Worm (Caenorhabditis elegans) whole organism, early embryonic: Measurements from ENCODE around the gene C06E1.1.

Experiments
- B0310.2 ChIP-seq: sonication (generic microtip); optimal IDR thresholded peaks from 2 replicates; lab custom pipeline; 2016; ENCODE audit warnings: mild to moderate bottlenecking, missing genetic modification characterization, missing compliant biosample characterization
- F13C5.2 ChIP-seq: sonication (generic microtip); optimal IDR thresholded peaks from 2 replicates; lab custom pipeline; 2017; ENCODE audit warnings: mild to moderate bottlenecking, missing genetic modification characterization, inconsistent platforms, missing compliant biosample characterization
- ama-1 ChIP-seq: fragments of 150-350 bp; optimal IDR thresholded peaks from 2 replicates; lab custom pipeline; 2014
- ceh-13 ChIP-seq: fragments of 200-800 bp; sonication (Bioruptor generic); optimal IDR thresholded peaks from 2 replicates; lab custom pipeline; 2018; ENCODE audit warnings: mild to moderate bottlenecking, missing genetic modification characterization, missing compliant biosample characterization
- hmbx-1 ChIP-seq: sonication (generic microtip); optimal IDR thresholded peaks from 2 replicates; lab custom pipeline; 2016; ENCODE audit warnings: mild to moderate bottlenecking, missing genetic modification characterization, missing compliant biosample characterization
- pes-1 ChIP-seq: fragments of 200-800 bp; sonication (Bioruptor generic); IDR thresholded peaks from 2 replicates; pipeline ENCODE4 v1.3.6; 2022; ENCODE audit warnings: missing genetic modification reagents, missing genetic modification characterization, missing compliant biosample characterization
- sea-1 ChIP-seq: fragments of 200-800 bp; sonication (Bioruptor generic); conservative IDR thresholded peaks from 2 replicates; pipeline ENCODE4 v1.3.6; 2022; ENCODE audit warnings: missing genetic modification characterization, missing compliant biosample characterization
- tbx-37 ChIP-seq: fragments of 200-800 bp; sonication (Bioruptor generic); conservative IDR thresholded peaks from 2 replicates; pipeline ENCODE4 v1.3.6; 2022; ENCODE audit warnings: missing genetic modification reagents, missing genetic modification characterization, missing compliant biosample characterization
- tra-4 ChIP-seq: sonication (generic microtip); optimal IDR thresholded peaks from 2 replicates; lab custom pipeline; 2017; ENCODE audit warnings: missing genetic modification characterization, missing compliant biosample characterization

The C06E1.1 gene

DNA sequence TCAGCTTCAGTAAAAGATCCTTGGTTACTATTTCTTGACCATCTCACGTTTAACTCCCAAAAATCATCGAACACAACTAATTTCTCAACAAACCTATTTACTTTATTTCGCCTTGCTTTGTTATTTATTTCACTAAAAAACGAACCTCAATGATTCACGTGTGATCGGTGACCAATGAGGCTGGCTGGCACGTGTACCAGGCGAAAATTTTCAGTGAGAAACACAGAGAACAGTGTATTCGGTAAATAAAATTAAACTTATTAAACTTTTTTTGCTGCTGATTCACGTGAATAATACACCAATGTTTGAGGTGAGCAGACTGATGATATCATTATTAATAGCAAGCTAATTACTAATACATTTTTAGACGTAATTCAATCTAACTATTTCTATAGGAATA is 49.8 kb downstream of the C06E1.1 start:
- TF ChIP-seq ama-1 (lab: Kevin White, UChicago) (no peak), tbx-37 (GFP tag; lab: Robert Waterston, UW) (no peak), hmbx-1 (tag; lab: Kevin White, UChicago) (no peak)

DNA sequence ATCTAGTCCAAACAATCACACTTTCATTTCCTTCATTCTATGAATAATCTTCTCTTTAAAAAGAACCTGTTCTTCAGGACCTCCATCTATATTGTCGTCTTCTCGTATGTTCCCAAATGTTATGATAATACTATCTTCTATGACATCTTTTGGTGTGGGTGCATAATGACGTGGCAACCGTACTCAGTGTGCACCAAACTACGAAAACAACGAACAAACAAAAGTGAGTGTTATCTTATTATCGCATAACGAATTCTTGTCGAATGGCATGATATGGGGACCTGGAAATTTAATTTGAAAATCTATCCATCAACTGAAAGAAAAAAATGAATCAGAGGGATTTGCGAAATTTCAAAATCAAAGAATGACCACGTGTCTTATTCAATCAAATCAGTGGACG is 50.4 kb downstream of the C06E1.1 start:
- TF ChIP-seq ceh-13 (GFP tag; lab: Kevin White, UChicago) (no peak), sea-1 (no peak), tbx-37 (GFP tag; lab: Robert Waterston, UW) (no peak), tra-4 (tag; lab: Kevin White, UChicago) (no peak), ama-1 (lab: Kevin White, UChicago) (no peak), pes-1 (GFP tag; lab: Robert Waterston, UW) (no peak), B0310.2 (tag; lab: Kevin White, UChicago) (no peak), F13C5.2 (tag; lab: Kevin White, UChicago) (no peak)
